Worm (Caenorhabditis elegans) whole organism, L3 larva: ENCODE measurements around the gene sel-5.
A peak's percentile ranks its signal among the peaks of the same experiment; 100 is the strongest.

Experiments used
- ZK546.5 ChIP-seq: sonication (generic microtip); optimal IDR thresholded peaks from 2 replicates; lab custom pipeline; 2017; ENCODE audit warnings: missing biosample characterization, missing genetic modification characterization
- aly-2 ChIP-seq: fragments of 150-350 bp; optimal IDR thresholded peaks from 2 replicates; lab custom pipeline; 2014; ENCODE audit warnings: missing biosample characterization, missing genetic modification characterization
- ama-1 ChIP-seq: fragments of 150-350 bp; optimal IDR thresholded peaks from 2 replicates; lab custom pipeline; 2018
- ceh-16 ChIP-seq: sonication (generic microtip); optimal IDR thresholded peaks from 2 replicates; lab custom pipeline; 2017; ENCODE audit warnings: missing biosample characterization, missing genetic modification characterization
- ceh-82 ChIP-seq: fragments of 150-350 bp; optimal IDR thresholded peaks from 2 replicates; lab custom pipeline; 2014; ENCODE audit warnings: missing biosample characterization, missing genetic modification characterization
- ceh-9 ChIP-seq: sonication (generic microtip); optimal IDR thresholded peaks from 2 replicates; lab custom pipeline; 2018; ENCODE audit warnings: missing biosample characterization, missing genetic modification characterization
- egl-27 ChIP-seq: sonication (generic microtip); optimal IDR thresholded peaks from 4 replicates; lab custom pipeline; 2017; ENCODE audit warnings: missing biosample characterization, missing genetic modification reagents, missing genetic modification characterization
- egl-5 ChIP-seq: fragments of 150-350 bp; optimal IDR thresholded peaks from 2 replicates; lab custom pipeline; 2017; ENCODE audit warnings: missing biosample characterization, missing genetic modification reagents, missing genetic modification characterization, inconsistent platforms
- elt-1 ChIP-seq: fragments of 150-350 bp; optimal IDR thresholded peaks from 2 replicates; lab custom pipeline; 2014; ENCODE audit warnings: missing biosample characterization, missing genetic modification characterization
- elt-2 ChIP-seq: sonication (generic microtip); optimal IDR thresholded peaks from 2 replicates; lab custom pipeline; 2016; ENCODE audit warnings: missing genetic modification reagents, mild to moderate bottlenecking, missing genetic modification characterization, missing compliant biosample characterization
- elt-3 ChIP-seq, 3 experiments: fragments of 150-350 bp in 1 of 3; sonication (generic microtip) in 2 of 3; optimal IDR thresholded peaks; 2 replicates in 2 of 3; 4 replicates in 1 of 3; lab custom pipeline; 2014 to 2017; ENCODE audit warnings: missing biosample characterization in 3 of 3, missing genetic modification characterization in 3 of 3
- eor-1 ChIP-seq, 2 experiments: fragments of 150-350 bp; optimal IDR thresholded peaks; 2 replicates each; lab custom pipeline; 2014 to 2018; ENCODE audit warnings: missing biosample characterization in 2 of 2, missing genetic modification characterization in 2 of 2
- fkh-2 ChIP-seq: fragments of 150-350 bp; optimal IDR thresholded peaks from 2 replicates; lab custom pipeline; 2014; ENCODE audit warnings: missing biosample characterization, missing genetic modification reagents, missing genetic modification characterization
- fos-1 ChIP-seq: fragments of 150-350 bp; optimal IDR thresholded peaks from 2 replicates; lab custom pipeline; 2014; ENCODE audit warnings: missing biosample characterization, missing genetic modification characterization
- hmg-11 ChIP-seq: sonication (generic microtip); optimal IDR thresholded peaks from 2 replicates; lab custom pipeline; 2016; ENCODE audit warnings: missing genetic modification characterization, missing compliant biosample characterization
- jun-1 ChIP-seq: fragments of 150-350 bp; optimal IDR thresholded peaks from 2 replicates; lab custom pipeline; 2014; ENCODE audit warnings: missing biosample characterization, missing genetic modification reagents, missing genetic modification characterization
- lin-39 ChIP-seq: fragments of 150-350 bp; optimal IDR thresholded peaks from 2 replicates; lab custom pipeline; 2018; ENCODE audit warnings: missing biosample characterization, missing genetic modification reagents, missing genetic modification characterization
- mdl-1 ChIP-seq: fragments of 150-350 bp; optimal IDR thresholded peaks from 2 replicates; lab custom pipeline; 2014; ENCODE audit warnings: missing biosample characterization, missing genetic modification characterization
- mml-1 ChIP-seq: fragments of 150-350 bp; sonication (generic microtip); optimal IDR thresholded peaks from 3 replicates; lab custom pipeline; 2014; ENCODE audit warnings: missing biosample characterization, missing genetic modification characterization
- nfya-1 ChIP-seq: sonication (generic microtip); optimal IDR thresholded peaks from 2 replicates; lab custom pipeline; 2017; ENCODE audit warnings: missing genetic modification characterization, mild to moderate bottlenecking, missing compliant biosample characterization, antibody characterized with exemption, moderate library complexity; ENCODE audit not compliant: insufficient read depth
- nhr-11 ChIP-seq: fragments of 150-350 bp; optimal IDR thresholded peaks from 2 replicates; lab custom pipeline; 2014; ENCODE audit warnings: missing biosample characterization, missing genetic modification characterization
- nhr-23 ChIP-seq: fragments of 150-350 bp; optimal IDR thresholded peaks from 2 replicates; lab custom pipeline; 2014; ENCODE audit warnings: missing biosample characterization, missing genetic modification reagents, missing genetic modification characterization
- nhr-77 ChIP-seq: fragments of 150-350 bp; optimal IDR thresholded peaks from 2 replicates; lab custom pipeline; 2014; ENCODE audit warnings: missing biosample characterization, missing genetic modification characterization
- pha-4 ChIP-seq: fragments of 150-350 bp; optimal IDR thresholded peaks from 2 replicates; lab custom pipeline; 2014; ENCODE audit warnings: missing biosample characterization, missing genetic modification reagents, missing genetic modification characterization
- pqm-1 ChIP-seq: fragments of 150-350 bp; optimal IDR thresholded peaks from 2 replicates; lab custom pipeline; 2017; ENCODE audit warnings: missing biosample characterization, missing genetic modification characterization, inconsistent platforms
- skn-1 ChIP-seq: fragments of 150-350 bp; optimal IDR thresholded peaks from 2 replicates; lab custom pipeline; 2014; ENCODE audit warnings: missing biosample characterization, missing genetic modification characterization
- snpc-4 ChIP-seq: fragments of 150-350 bp; optimal IDR thresholded peaks from 2 replicates; lab custom pipeline; 2014; ENCODE audit warnings: missing biosample characterization, missing genetic modification characterization
- unc-39 ChIP-seq: sonication (generic microtip); optimal IDR thresholded peaks from 4 replicates; lab custom pipeline; 2017; ENCODE audit warnings: missing biosample characterization, missing genetic modification characterization
- unc-62 ChIP-seq: fragments of 150-350 bp; sonication (generic microtip); optimal IDR thresholded peaks from 4 replicates; lab custom pipeline; 2014; ENCODE audit warnings: missing biosample characterization, missing genetic modification reagents, missing genetic modification characterization
- zag-1 ChIP-seq: fragments of 150-350 bp; optimal IDR thresholded peaks from 2 replicates; lab custom pipeline; 2014; ENCODE audit warnings: missing biosample characterization, missing genetic modification characterization
- ztf-4 ChIP-seq: fragments of 150-350 bp; optimal IDR thresholded peaks from 2 replicates; lab custom pipeline; 2014; ENCODE audit warnings: missing biosample characterization, missing genetic modification characterization

Gene sel-5

DNA sequence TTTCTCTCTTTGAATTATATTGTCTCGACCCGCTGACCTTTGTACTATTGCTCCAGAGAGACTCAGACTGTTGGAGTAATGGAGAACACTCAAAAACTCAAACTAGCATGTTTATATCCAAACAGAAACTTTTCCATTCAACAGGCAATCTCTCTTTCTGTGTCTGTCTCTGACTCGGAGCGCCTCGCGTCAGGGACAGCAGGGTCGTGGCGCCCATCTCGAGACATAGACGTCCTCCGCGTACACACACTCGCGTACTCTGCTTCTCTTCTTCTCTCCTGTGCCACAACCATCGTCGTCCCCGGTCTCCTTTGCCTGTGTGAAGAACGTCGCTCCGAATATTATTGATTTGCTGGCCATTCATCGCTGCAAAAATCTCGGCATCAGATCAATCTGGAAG is 26.3 kb downstream of the sel-5 start (continued):
- TF ChIP-seq nhr-77 (tag; lab: Kevin White, UChicago) (no peak), unc-62 (no peak), ama-1 (lab: Kevin White, UChicago) (peak; percentile 19), hmg-11 (tag; lab: Kevin White, UChicago) (peak; percentile 91), nhr-23 (peak; percentile 61), lin-39 (tag; lab: Kevin White, UChicago) (peak; percentile 87), eor-1 (tag; optimal IDR thresholded peaks at IDR 0.05; lab: Kevin White, UChicago) (no peak), elt-2 (tag; lab: Kevin White, UChicago) (peak; percentile 80), mdl-1 (tag; lab: Kevin White, UChicago) (peak; percentile 16), unc-39 (tag; lab: Kevin White, UChicago) (no peak), pha-4 (peak; percentile 94), zag-1 (no peak), egl-5 (peak; percentile 27), fos-1 (tag; lab: Kevin White, UChicago) (no peak)

DNA sequence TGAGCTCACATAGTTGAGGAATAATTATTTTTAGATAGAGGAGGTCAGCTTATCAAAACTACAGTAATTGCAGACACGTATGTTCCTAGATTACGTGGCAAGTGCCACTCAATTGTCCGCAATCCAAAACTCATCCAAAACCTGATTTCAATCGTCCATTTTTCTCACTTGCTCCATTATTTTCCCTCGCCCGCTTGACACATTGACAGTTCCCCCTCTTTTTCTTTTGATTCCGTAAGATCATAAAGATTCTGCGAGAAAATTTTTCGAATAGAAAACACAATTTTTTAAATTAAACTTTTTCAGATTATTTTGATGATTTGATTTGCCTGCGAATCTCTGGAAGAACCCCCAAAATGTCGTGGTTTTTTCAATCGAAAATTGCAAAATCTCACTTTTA is 29.5 kb downstream of the sel-5 start, which contains the start of gene M88.4:
M88.4 (plus strand) TSS at position 301 of the 400 bp plus-strand sequence.
- TF ChIP-seq ceh-9 (no peak), aly-2 (tag; lab: Kevin White, UChicago) (no peak), snpc-4 (no peak)
- TF ChIP-seq, all 47 proteins: peak for 0

DNA sequence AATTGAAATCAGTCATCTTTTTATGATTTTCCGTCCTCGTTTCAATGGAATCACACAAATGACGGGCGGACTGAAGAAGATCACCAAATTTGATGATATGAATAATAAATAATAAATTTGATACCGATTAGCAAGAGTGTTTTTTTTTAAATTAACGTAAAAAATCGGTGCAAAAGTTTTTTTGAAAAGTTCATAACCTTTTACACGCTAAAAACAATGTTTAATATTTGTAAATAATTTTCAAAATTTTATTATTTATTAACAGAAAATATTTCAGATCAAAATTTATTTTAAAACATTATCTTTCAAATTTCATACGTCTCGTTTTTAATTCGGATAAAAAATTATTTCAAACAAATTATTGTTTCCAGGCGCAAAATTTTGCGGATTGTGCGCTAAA is 33.3 kb downstream of the sel-5 start, which contains the start of gene M88.3:
M88.3 (minus strand) TSS at position 101 of the 400 bp plus-strand sequence.
- TF ChIP-seq ceh-9, result no peak
- no peak for TF ChIP-seq unc-62
- no peak for TF ChIP-seq nhr-77 (tag; lab: Kevin White, UChicago)
- no peak for TF ChIP-seq ceh-16
- no peak for TF ChIP-seq ZK546.5 (tag; lab: Kevin White, UChicago)
- TF ChIP-seq ceh-82 (tag; lab: Kevin White, UChicago), result no peak
- TF ChIP-seq unc-39 (tag; lab: Kevin White, UChicago), result no peak
- no peak for TF ChIP-seq nhr-23
- no peak for TF ChIP-seq fkh-2 (tag; lab: Kevin White, UChicago)

DNA sequence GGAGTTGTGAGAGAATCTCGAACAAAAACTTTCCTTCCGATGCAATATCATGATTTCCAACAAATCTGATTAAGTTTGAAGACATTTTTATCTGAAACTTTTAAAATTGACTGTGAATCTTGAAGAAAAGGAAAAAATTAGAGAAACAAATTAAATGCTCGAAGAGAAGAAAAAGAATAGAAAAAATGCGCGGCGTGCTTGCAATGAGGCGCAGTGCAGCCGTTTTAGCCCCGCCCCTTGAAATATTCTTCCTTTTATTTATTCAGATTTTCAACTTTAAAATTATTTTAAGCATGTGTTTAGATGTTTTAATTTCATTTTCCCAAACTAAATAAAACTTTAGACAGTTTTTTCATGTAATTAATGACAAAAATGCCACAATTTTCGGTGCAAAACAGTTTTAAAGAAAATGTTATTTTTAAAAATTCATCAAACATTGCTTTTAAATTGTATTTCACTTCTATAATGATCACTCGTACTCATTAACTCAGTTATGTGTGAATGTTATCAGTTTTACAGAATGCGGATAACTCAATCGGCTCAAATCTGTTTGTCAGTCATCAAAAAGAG is 35.8 kb downstream of the sel-5 start, which contains the start of the genes mrps-34 and cisd-3.1:
mrps-34 (minus strand) TSS at position 91 of the 570 bp plus-strand sequence.
cisd-3.1 (plus strand) TSS at position 520 of the 570 bp plus-strand sequence.
- TF ChIP-seq nhr-11 (tag; lab: Kevin White, UChicago) (no peak), nfya-1 (tag; lab: Kevin White, UChicago) (peak; percentile 46), snpc-4 (peak; percentile 1), pha-4 (peak; percentile 42), skn-1 (tag; lab: Kevin White, UChicago) (no peak)

DNA sequence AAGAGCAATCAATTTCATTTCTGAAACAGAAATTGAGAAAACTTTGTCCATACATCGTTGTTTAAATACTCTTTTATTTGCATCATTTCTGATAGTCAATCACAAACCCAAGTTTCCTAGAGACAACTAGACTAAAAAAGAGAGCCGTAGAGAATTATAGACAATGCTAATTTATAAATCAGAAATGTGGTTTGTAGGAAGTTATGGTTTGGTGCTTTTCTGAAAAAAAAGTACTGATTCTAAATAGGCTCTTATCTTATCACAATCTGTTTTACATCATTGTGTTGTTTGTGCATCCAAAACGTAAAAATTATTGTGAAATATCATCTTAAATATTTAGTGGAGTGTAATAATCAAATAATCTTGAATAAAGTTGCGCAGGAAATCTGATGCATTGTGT is 37.6 kb downstream of the sel-5 start, which contains the start of gene ugt-62:
ugt-62 (minus strand) TSS at position 20 of the 400 bp plus-strand sequence.
- TF ChIP-seq pqm-1 (tag; lab: Kevin White, UChicago), result peak; percentile 75
- no peak for TF ChIP-seq nhr-77 (tag; lab: Kevin White, UChicago)
- peak; percentile 92 for TF ChIP-seq elt-2 (tag; lab: Kevin White, UChicago)

DNA sequence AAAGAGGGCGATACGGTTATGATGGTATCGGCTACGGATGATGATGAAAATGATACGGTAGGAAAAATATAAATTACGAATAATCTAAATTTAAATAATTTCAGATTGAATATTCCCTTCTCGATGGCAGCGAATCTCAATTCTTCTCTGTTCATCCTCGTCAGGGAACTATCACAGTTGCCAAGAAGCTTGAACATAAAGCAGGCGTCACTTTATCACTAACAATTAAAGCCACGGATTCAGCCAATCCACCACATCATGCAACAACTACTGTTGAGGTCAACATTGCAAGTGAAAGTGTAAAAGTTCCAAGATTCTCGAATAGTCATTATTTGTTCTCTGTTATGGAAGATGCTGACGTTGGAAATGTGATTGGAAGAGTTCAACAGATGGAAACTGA is 47.3 kb downstream of the sel-5 start:
- no peak for TF ChIP-seq aly-2 (tag; lab: Kevin White, UChicago)
- no peak for TF ChIP-seq ZK546.5 (tag; lab: Kevin White, UChicago)
- TF ChIP-seq hmg-11 (tag; lab: Kevin White, UChicago), result no peak
- no peak for TF ChIP-seq mml-1
- no peak for TF ChIP-seq lin-39 (tag; lab: Kevin White, UChicago)
- no peak for TF ChIP-seq ceh-9
- no peak for TF ChIP-seq ceh-16
- TF ChIP-seq egl-27 (tag; lab: Kevin White, UChicago), result no peak
- no peak for TF ChIP-seq nhr-77 (tag; lab: Kevin White, UChicago)
- TF ChIP-seq ztf-4 (tag; lab: Kevin White, UChicago), result no peak
- no peak for TF ChIP-seq elt-3 (tag; optimal IDR thresholded peaks at IDR 0.05; lab: Kevin White, UChicago)
- TF ChIP-seq skn-1 (tag; lab: Kevin White, UChicago), result no peak
- no peak for TF ChIP-seq jun-1 (tag; lab: Kevin White, UChicago)
- no peak for TF ChIP-seq nhr-23
- TF ChIP-seq elt-1 (tag; lab: Kevin White, UChicago), result no peak
